Fruit fly (Drosophila melanogaster): ENCODE data around the gene CG18530.

Gene CG18530

DNA sequence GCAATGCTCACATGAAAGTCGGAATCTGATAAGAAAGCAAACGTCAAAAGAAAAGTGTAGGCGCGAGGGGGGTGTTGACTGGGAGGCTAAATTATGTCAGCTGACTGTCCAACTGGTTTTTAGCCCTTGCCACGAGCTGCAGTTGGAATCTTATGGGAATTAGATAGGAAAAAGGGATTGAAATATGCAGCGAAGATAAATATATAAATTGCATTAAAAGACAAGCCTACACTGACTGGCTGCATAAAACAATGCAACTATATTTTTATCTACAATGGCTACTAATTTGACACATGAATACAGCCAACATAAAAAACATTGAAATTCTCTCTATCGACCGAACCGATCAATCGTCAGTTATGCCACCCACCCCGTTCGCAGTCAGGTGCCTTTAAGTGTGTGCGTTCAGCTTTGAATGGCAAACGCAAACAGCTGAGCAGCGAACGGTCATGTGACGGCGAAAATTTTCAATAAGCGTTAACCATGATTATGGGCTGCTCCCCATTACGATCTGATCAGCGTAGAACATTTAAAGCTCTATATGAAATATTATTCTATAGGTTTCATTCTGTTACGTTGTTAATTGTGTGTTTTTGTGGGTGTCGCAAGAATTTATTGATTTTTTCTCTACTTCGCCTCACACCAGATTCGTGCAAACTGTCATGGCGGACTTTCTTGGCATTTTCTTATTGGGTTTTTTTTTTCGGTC lies 6.3 kb upstream of the CG18530 start (continued):
- TF ChIP-seq gsb-n (tag; optimal IDR thresholded peaks at IDR 0.05) (no peak), phol (tag; optimal IDR thresholded peaks at IDR 0.05) (peak; percentile 93), CG3995 (GFP tag; optimal IDR thresholded peaks at IDR 0.05) (no peak), sug (tag; optimal IDR thresholded peaks at IDR 0.05) (peak; percentile 27), cg (GFP tag; optimal IDR thresholded peaks at IDR 0.05) (peak; percentile 37), Deaf1 (tag; optimal IDR thresholded peaks at IDR 0.05) (no peak), Neu2 (GFP tag; optimal IDR thresholded peaks at IDR 0.05; ENCODE audit: borderline replicate concordance) (no peak), zen (tag; optimal IDR thresholded peaks at IDR 0.05) (peak; percentile 17), PHDP (tag; optimal IDR thresholded peaks at IDR 0.05) (peak; percentile 6), Dek (tag; optimal IDR thresholded peaks at IDR 0.05) (no peak), NFAT (GFP tag; IDR thresholded peaks at IDR 0.05) (no peak), abd-A (tag; optimal IDR thresholded peaks at IDR 0.05) (peak; percentile 17), row (GFP tag; IDR thresholded peaks at IDR 0.05) (no peak), kni (GFP tag; optimal IDR thresholded peaks at IDR 0.05) (peak; percentile 46), al (GFP tag; IDR thresholded peaks at IDR 0.05) (no peak), stwl (tag; optimal IDR thresholded peaks at IDR 0.05) (peak; percentile 16), salm (tag; optimal IDR thresholded peaks at IDR 0.05) (no peak), CG8359 (GFP tag; optimal IDR thresholded peaks at IDR 0.05; ENCODE audit: borderline replicate concordance) (no peak), CG11093 (GFP tag; IDR thresholded peaks at IDR 0.05) (no peak), CG15479 (GFP tag; optimal IDR thresholded peaks at IDR 0.05) (peak; percentile 53), psq (GFP tag; optimal IDR thresholded peaks at IDR 0.05) (peak; percentile 88), NK7.1 (GFP tag; optimal IDR thresholded peaks at IDR 0.05) (no peak), trh (GFP tag; optimal IDR thresholded peaks at IDR 0.05) (no peak), CG12071 (GFP tag; optimal IDR thresholded peaks at IDR 0.05) (no peak), Six4 (GFP tag; optimal IDR thresholded peaks at IDR 0.05) (no peak), Med (GFP tag) (peak; percentile 69), bsh (GFP tag; optimal IDR thresholded peaks at IDR 0.05) (no peak), Pdp1 (GFP tag; optimal IDR thresholded peaks at IDR 0.05) (peak in 1 of 2 experiments; percentile 67), bab2 (GFP tag; optimal IDR thresholded peaks at IDR 0.05) (no peak), CG10565 (GFP tag; optimal IDR thresholded peaks at IDR 0.05) (no peak), nau (GFP tag; optimal IDR thresholded peaks at IDR 0.05) (no peak), CG10543 (GFP tag; optimal IDR thresholded peaks at IDR 0.05) (peak; percentile 35), CG17912 (GFP tag; optimal IDR thresholded peaks at IDR 0.05) (peak; percentile 12), Elba2 (GFP tag; optimal IDR thresholded peaks at IDR 0.05) (peak; percentile 89), CG18262 (tag; optimal IDR thresholded peaks at IDR 0.05) (no peak), CG9817 (tag; optimal IDR thresholded peaks at IDR 0.05) (no peak)

DNA sequence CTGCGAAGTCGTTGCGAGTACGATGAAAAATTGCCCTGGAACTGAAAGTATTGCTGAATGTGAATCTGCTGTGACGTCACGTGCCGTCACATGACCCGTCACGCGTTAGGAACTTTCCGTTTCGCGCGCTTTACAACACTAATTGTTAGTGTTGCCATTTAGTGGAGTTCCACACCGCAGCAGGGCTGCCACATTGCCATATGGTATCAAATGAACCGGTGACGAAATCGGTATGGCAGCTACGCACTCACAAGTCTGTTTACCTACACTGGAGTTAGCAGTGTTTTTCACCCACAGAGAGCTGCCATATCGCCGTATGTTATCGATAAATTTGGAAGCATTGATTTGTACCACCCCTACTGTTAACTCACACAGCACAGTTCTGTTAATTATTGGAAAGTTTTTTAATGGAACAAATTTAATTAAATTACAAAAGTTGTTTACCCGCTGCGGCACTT lies 5.4 kb upstream of the CG18530 start, which contains the start of the genes Vha55 and Snx3:
Vha55 (minus strand) TSS at position 139 of the 458 bp plus-strand sequence.
Snx3 (plus strand) TSS at position 341 of the 458 bp plus-strand sequence.
- no peak for TF ChIP-seq dan (GFP tag; IDR thresholded peaks at IDR 0.05)
- TF ChIP-seq Mrtf (GFP tag; IDR thresholded peaks at IDR 0.05): no peak
- no peak for TF ChIP-seq sqz (GFP tag; optimal IDR thresholded peaks at IDR 0.05)
- peak; percentile 46 for TF ChIP-seq CG34376 (GFP tag; optimal IDR thresholded peaks at IDR 0.05)
- no peak for TF ChIP-seq CG7357 (GFP tag; IDR thresholded peaks at IDR 0.05)
- no peak for TF ChIP-seq CG7556 (GFP tag; optimal IDR thresholded peaks at IDR 0.05)
- peak; percentile 97 for TF ChIP-seq dm (GFP tag; optimal IDR thresholded peaks at IDR 0.05)
- no peak for TF ChIP-seq CG31441 (GFP tag; IDR thresholded peaks at IDR 0.05)
- no peak for TF ChIP-seq Vsx1 (GFP tag; optimal IDR thresholded peaks at IDR 0.05)
- TF ChIP-seq ac (GFP tag; optimal IDR thresholded peaks at IDR 0.05): no peak
- TF ChIP-seq Trl (optimal IDR thresholded peaks at IDR 0.05): peak in 1 of 2 experiments; percentile 21
- peak; percentile 92 for TF ChIP-seq Trl (GFP tag; optimal IDR thresholded peaks at IDR 0.05)
- TF ChIP-seq Dip2 (GFP tag; IDR thresholded peaks at IDR 0.05): no peak
- TF ChIP-seq Deaf1 (tag; optimal IDR thresholded peaks at IDR 0.05): no peak
- peak; percentile 59 for TF ChIP-seq Chrac-16 (GFP tag; optimal IDR thresholded peaks at IDR 0.05)
- TF ChIP-seq CG6854 (GFP tag; optimal IDR thresholded peaks at IDR 0.05): no peak
- TF ChIP-seq CG15269 (tag; optimal IDR thresholded peaks at IDR 0.05): no peak

All from whole organism, embryonic.